Fruit fly (Drosophila melanogaster): ENCODE results near the gene EndoU.

The EndoU gene

DNA sequence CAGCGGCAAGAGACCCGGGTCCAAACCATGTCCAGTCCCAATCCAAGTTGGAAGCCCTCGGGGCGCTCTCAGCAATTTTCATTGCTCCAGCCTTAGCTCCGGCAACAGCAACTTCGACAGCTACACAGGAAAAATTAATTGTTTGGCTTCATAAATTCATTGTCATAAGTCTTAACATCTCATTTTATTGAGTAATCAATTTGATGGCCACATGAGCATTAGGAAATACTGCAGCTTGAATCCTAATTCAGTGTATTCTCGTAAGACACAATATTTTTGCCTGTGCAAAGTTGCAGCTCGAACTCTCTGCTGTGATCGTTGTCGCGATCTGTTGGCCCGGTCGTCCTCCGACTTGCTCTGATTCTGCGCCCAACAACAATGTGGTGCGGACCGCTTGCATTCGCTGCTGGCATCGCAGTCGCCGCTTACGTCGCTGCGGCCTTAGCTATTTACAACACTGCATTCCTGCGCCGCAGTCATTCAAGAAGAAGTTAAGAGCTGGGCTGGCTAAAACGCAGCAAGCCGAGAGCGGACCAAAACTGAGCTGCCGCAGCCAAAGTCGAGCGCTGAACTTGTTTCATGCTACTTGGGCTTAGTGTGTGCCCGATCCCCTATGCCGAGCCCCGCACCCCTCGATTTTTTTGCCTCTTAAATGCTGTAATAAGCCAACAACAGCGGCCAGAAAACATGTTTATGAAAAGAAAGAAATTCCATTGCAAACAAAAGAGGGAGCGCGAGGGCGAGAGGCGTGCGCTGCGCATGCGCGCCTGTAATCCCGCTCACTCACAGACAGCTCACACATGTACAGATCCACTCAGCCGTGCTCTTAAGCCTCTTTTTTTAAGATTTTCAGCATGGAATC lies 11.4 kb downstream of the EndoU start (continued):
- TF ChIP-seq bowl (GFP tag; IDR thresholded peaks at IDR 0.05) (no peak), emc (GFP tag; optimal IDR thresholded peaks at IDR 0.05) (no peak), CG10543 (GFP tag; optimal IDR thresholded peaks at IDR 0.05) (no peak), corto (GFP tag; optimal IDR thresholded peaks at IDR 0.05) (peak; percentile 62), pfk (GFP tag; optimal IDR thresholded peaks at IDR 0.05) (no peak), slou (GFP tag; optimal IDR thresholded peaks at IDR 0.05) (no peak), BEAF-32 (GFP tag; optimal IDR thresholded peaks at IDR 0.05) (no peak), CG8359 (GFP tag; optimal IDR thresholded peaks at IDR 0.05; ENCODE audit: borderline replicate concordance) (no peak), CG11560 (tag; IDR thresholded peaks at IDR 0.05) (no peak), CG2202 (tag; optimal IDR thresholded peaks at IDR 0.05) (peak; percentile 18), amos (GFP tag; IDR thresholded peaks at IDR 0.05; ENCODE audit: partially characterized antibody) (no peak), Oli (tag; optimal IDR thresholded peaks at IDR 0.05) (no peak), CG32772 (GFP tag; IDR thresholded peaks at IDR 0.05) (no peak), CG31224 (GFP tag; IDR thresholded peaks at IDR 0.05) (0 out of 2 replicates have a peak, but pooled peaks have one; percentile 20), NC2β (GFP tag; optimal IDR thresholded peaks at IDR 0.05) (peak; percentile 15), nmo (GFP tag; optimal IDR thresholded peaks at IDR 0.05) (peak; percentile 9), CG10267 (tag; optimal IDR thresholded peaks at IDR 0.05) (no peak), otp (GFP tag; IDR thresholded peaks at IDR 0.05) (0 out of 3 replicates have a peak, but pooled peaks have one; percentile 33), Hey (tag; optimal IDR thresholded peaks at IDR 0.05) (no peak), vvl (GFP tag; IDR thresholded peaks at IDR 0.05) (peak; percentile 8; the same call in 1 of the 2 replicates), Eip74EF (GFP tag; optimal IDR thresholded peaks at IDR 0.05) (no peak), CG11085 (GFP tag; IDR thresholded peaks at IDR 0.05) (no peak), Dll (GFP tag; IDR thresholded peaks at IDR 0.05; ENCODE audit: partially characterized antibody) (0 out of 4 replicates have a peak, but pooled peaks have one; percentile 26), CG18011 (GFP tag; optimal IDR thresholded peaks at IDR 0.05) (no peak), CG6765 (GFP tag; optimal IDR thresholded peaks at IDR 0.05) (no peak), tll (GFP tag; optimal IDR thresholded peaks at IDR 0.05) (peak in 1 of 2 experiments; percentile 68), CG31441 (GFP tag; IDR thresholded peaks at IDR 0.05) (no peak), ci (GFP tag; IDR thresholded peaks at IDR 0.05) (peak; percentile 44; the same call in 1 of the 3 replicates), CG13894 (tag; optimal IDR thresholded peaks at IDR 0.05) (no peak), Ets65A (GFP tag) (peak; percentile 72), vnd (GFP tag; IDR thresholded peaks at IDR 0.05; ENCODE audit: partially characterized antibody) (no peak), CG11695 (GFP tag; IDR thresholded peaks at IDR 0.05) (no peak), Lhr (GFP tag; optimal IDR thresholded peaks at IDR 0.05) (no peak), pb (GFP tag; optimal IDR thresholded peaks at IDR 0.05) (no peak), CG3065 (GFP tag; optimal IDR thresholded peaks at IDR 0.05) (no peak), CG32532 (GFP tag; IDR thresholded peaks at IDR 0.05) (peak; percentile 27; the same call in 1 of the 2 replicates), chn (GFP tag; optimal IDR thresholded peaks at IDR 0.05) (no peak), Deaf1 (tag; optimal IDR thresholded peaks at IDR 0.05) (no peak), CG17186 (GFP tag; optimal IDR thresholded peaks at IDR 0.05) (no peak), B-H2 (GFP tag; optimal IDR thresholded peaks at IDR 0.05) (no peak), Myb (GFP tag; optimal IDR thresholded peaks at IDR 0.05) (no peak), dmrt99B (tag; optimal IDR thresholded peaks at IDR 0.05) (no peak), bbx (GFP tag; IDR thresholded peaks at IDR 0.05; ENCODE audit: partially characterized antibody) (no peak), bsh (GFP tag; optimal IDR thresholded peaks at IDR 0.05) (peak in 1 of 2 experiments; percentile 90), CG2889 (GFP tag; IDR thresholded peaks at IDR 0.05) (no peak), gfzf (GFP tag; optimal IDR thresholded peaks at IDR 0.05) (no peak), CG30403 (GFP tag; optimal IDR thresholded peaks at IDR 0.05) (no peak)
